Worm (Caenorhabditis elegans): ENCODE data around the gene bath-31.

bath-31 gene

ce11 chrII:3741584-3741983 lies 9.8 kb downstream of the bath-31 start, which contains the start of gene F12E12.1:
Gene F12E12.1, plus strand, starts transcription at chrII:3741884.
- TF ChIP-seq ztf-29 (GFP tag; IDR thresholded peaks at IDR 0.05) (no peak), klf-2 (GFP tag; conservative IDR thresholded peaks at IDR 0.05) (no peak), ztf-23 (GFP tag; IDR thresholded peaks at IDR 0.05) (no peak), med-1 (GFP tag; optimal IDR thresholded peaks at IDR 0.05; ENCODE audit: insufficient read depth) (no peak), ref-1 (GFP tag; conservative IDR thresholded peaks at IDR 0.05) (no peak), T22C8.4 (GFP tag; IDR thresholded peaks at IDR 0.05) (no peak), cog-1 (tag; optimal IDR thresholded peaks at IDR 0.05) (no peak), flt-1 (GFP tag; IDR thresholded peaks at IDR 0.05) (no peak), tab-1 (GFP tag; IDR thresholded peaks at IDR 0.05) (no peak)

- TF ChIP-seq T22C8.4 (GFP tag; IDR thresholded peaks at IDR 0.05), result no peak
- no peak for TF ChIP-seq cog-1 (tag; optimal IDR thresholded peaks at IDR 0.05)
- no peak for TF ChIP-seq ztf-23 (GFP tag; IDR thresholded peaks at IDR 0.05)
- TF ChIP-seq med-1 (GFP tag; optimal IDR thresholded peaks at IDR 0.05; ENCODE audit: insufficient read depth), result no peak
- no peak for TF ChIP-seq tab-1 (GFP tag; IDR thresholded peaks at IDR 0.05)
- no peak for TF ChIP-seq ref-1 (GFP tag; conservative IDR thresholded peaks at IDR 0.05)
- no peak for TF ChIP-seq flt-1 (GFP tag; IDR thresholded peaks at IDR 0.05)
- TF ChIP-seq klf-2 (GFP tag; conservative IDR thresholded peaks at IDR 0.05), result no peak
- TF ChIP-seq ztf-29 (GFP tag; IDR thresholded peaks at IDR 0.05), result no peak
These were observed 12.0 kb downstream of the bath-31 start, which contains the start of gene nta-1 for ce11 chrII:3743684-3744200. Gene nta-1, minus strand, starts transcription at chrII:3743814.

ce11 chrII:3747405-3747804 lies 15.6 kb downstream of the bath-31 start, which contains the start of gene fbxb-92:
Gene fbxb-92, minus strand, starts transcription at chrII:3747505.
- TF ChIP-seq cog-1 (tag; optimal IDR thresholded peaks at IDR 0.05) (no peak), ref-1 (GFP tag; conservative IDR thresholded peaks at IDR 0.05) (no peak), med-1 (GFP tag; optimal IDR thresholded peaks at IDR 0.05; ENCODE audit: insufficient read depth) (no peak), tab-1 (GFP tag; IDR thresholded peaks at IDR 0.05) (no peak), klf-2 (GFP tag; conservative IDR thresholded peaks at IDR 0.05) (no peak), ztf-23 (GFP tag; IDR thresholded peaks at IDR 0.05) (no peak), ztf-29 (GFP tag; IDR thresholded peaks at IDR 0.05) (no peak), T22C8.4 (GFP tag; IDR thresholded peaks at IDR 0.05) (no peak), flt-1 (GFP tag; IDR thresholded peaks at IDR 0.05) (no peak)

- TF ChIP-seq cog-1 (tag; optimal IDR thresholded peaks at IDR 0.05) (no peak), T22C8.4 (GFP tag; IDR thresholded peaks at IDR 0.05) (no peak), tab-1 (GFP tag; IDR thresholded peaks at IDR 0.05) (no peak), ref-1 (GFP tag; conservative IDR thresholded peaks at IDR 0.05) (no peak), med-1 (GFP tag; optimal IDR thresholded peaks at IDR 0.05; ENCODE audit: insufficient read depth) (no peak), klf-2 (GFP tag; conservative IDR thresholded peaks at IDR 0.05) (no peak), flt-1 (GFP tag; IDR thresholded peaks at IDR 0.05) (no peak), ztf-29 (GFP tag; IDR thresholded peaks at IDR 0.05) (no peak), ztf-23 (GFP tag; IDR thresholded peaks at IDR 0.05) (no peak)
These were observed 16.9 kb downstream of the bath-31 start, which contains the start of gene fbxb-90 for ce11 chrII:3748719-3749118. Gene fbxb-90, minus strand, starts transcription at chrII:3748819.

ce11 chrII:3750685-3751084 lies 18.9 kb downstream of the bath-31 start, which contains the start of gene fbxb-91:
Gene fbxb-91, minus strand, starts transcription at chrII:3750785.
- TF ChIP-seq ztf-23 (GFP tag; IDR thresholded peaks at IDR 0.05), result no peak
- TF ChIP-seq flt-1 (GFP tag; IDR thresholded peaks at IDR 0.05), result no peak
- no peak for TF ChIP-seq ztf-29 (GFP tag; IDR thresholded peaks at IDR 0.05)
- TF ChIP-seq klf-2 (GFP tag; conservative IDR thresholded peaks at IDR 0.05), result no peak
- no peak for TF ChIP-seq med-1 (GFP tag; optimal IDR thresholded peaks at IDR 0.05; ENCODE audit: insufficient read depth)
- TF ChIP-seq ref-1 (GFP tag; conservative IDR thresholded peaks at IDR 0.05), result no peak
- no peak for TF ChIP-seq cog-1 (tag; optimal IDR thresholded peaks at IDR 0.05)
- no peak for TF ChIP-seq T22C8.4 (GFP tag; IDR thresholded peaks at IDR 0.05)
- no peak for TF ChIP-seq tab-1 (GFP tag; IDR thresholded peaks at IDR 0.05)

ce11 chrII:3752184-3752583 lies 20.4 kb downstream of the bath-31 start, which contains the start of gene sdz-11:
Gene sdz-11, minus strand, starts transcription at chrII:3752284.
- TF ChIP-seq T22C8.4 (GFP tag; IDR thresholded peaks at IDR 0.05), result no peak
- TF ChIP-seq tab-1 (GFP tag; IDR thresholded peaks at IDR 0.05), result no peak
- no peak for TF ChIP-seq cog-1 (tag; optimal IDR thresholded peaks at IDR 0.05)
- TF ChIP-seq ref-1 (GFP tag; conservative IDR thresholded peaks at IDR 0.05), result no peak
- no peak for TF ChIP-seq ztf-23 (GFP tag; IDR thresholded peaks at IDR 0.05)
- TF ChIP-seq med-1 (GFP tag; optimal IDR thresholded peaks at IDR 0.05; ENCODE audit: insufficient read depth), result no peak
- TF ChIP-seq flt-1 (GFP tag; IDR thresholded peaks at IDR 0.05), result no peak
- TF ChIP-seq klf-2 (GFP tag; conservative IDR thresholded peaks at IDR 0.05), result no peak
- no peak for TF ChIP-seq ztf-29 (GFP tag; IDR thresholded peaks at IDR 0.05)

ce11 chrII:3753598-3753997 lies 21.8 kb downstream of the bath-31 start, which contains the start of gene rcd-1:
Gene rcd-1, plus strand, starts transcription at chrII:3753898.
- TF ChIP-seq klf-2 (GFP tag; conservative IDR thresholded peaks at IDR 0.05), result no peak
- TF ChIP-seq cog-1 (tag; optimal IDR thresholded peaks at IDR 0.05), result no peak
- TF ChIP-seq ref-1 (GFP tag; conservative IDR thresholded peaks at IDR 0.05), result no peak
- no peak for TF ChIP-seq flt-1 (GFP tag; IDR thresholded peaks at IDR 0.05)
- TF ChIP-seq med-1 (GFP tag; optimal IDR thresholded peaks at IDR 0.05; ENCODE audit: insufficient read depth), result no peak
- TF ChIP-seq ztf-29 (GFP tag; IDR thresholded peaks at IDR 0.05), result no peak
- no peak for TF ChIP-seq T22C8.4 (GFP tag; IDR thresholded peaks at IDR 0.05)
- TF ChIP-seq ztf-23 (GFP tag; IDR thresholded peaks at IDR 0.05), result no peak
- no peak for TF ChIP-seq tab-1 (GFP tag; IDR thresholded peaks at IDR 0.05)

- TF ChIP-seq med-1 (GFP tag; optimal IDR thresholded peaks at IDR 0.05; ENCODE audit: insufficient read depth) (no peak), ztf-23 (GFP tag; IDR thresholded peaks at IDR 0.05) (no peak), ref-1 (GFP tag; conservative IDR thresholded peaks at IDR 0.05) (no peak), ztf-29 (GFP tag; IDR thresholded peaks at IDR 0.05) (no peak), tab-1 (GFP tag; IDR thresholded peaks at IDR 0.05) (no peak), T22C8.4 (GFP tag; IDR thresholded peaks at IDR 0.05) (no peak), flt-1 (GFP tag; IDR thresholded peaks at IDR 0.05) (no peak), klf-2 (GFP tag; conservative IDR thresholded peaks at IDR 0.05) (no peak), cog-1 (tag; optimal IDR thresholded peaks at IDR 0.05) (no peak)
These were observed 25.7 kb downstream of the bath-31 start, which contains the start of gene srx-111 for ce11 chrII:3757499-3757898. Gene srx-111, plus strand, starts transcription at chrII:3757799.

- no peak for TF ChIP-seq med-1 (GFP tag; optimal IDR thresholded peaks at IDR 0.05; ENCODE audit: insufficient read depth)
- no peak for TF ChIP-seq T22C8.4 (GFP tag; IDR thresholded peaks at IDR 0.05)
- no peak for TF ChIP-seq klf-2 (GFP tag; conservative IDR thresholded peaks at IDR 0.05)
- no peak for TF ChIP-seq flt-1 (GFP tag; IDR thresholded peaks at IDR 0.05)
- TF ChIP-seq ref-1 (GFP tag; conservative IDR thresholded peaks at IDR 0.05), result no peak
- TF ChIP-seq tab-1 (GFP tag; IDR thresholded peaks at IDR 0.05), result no peak
- TF ChIP-seq ztf-29 (GFP tag; IDR thresholded peaks at IDR 0.05), result no peak
- no peak for TF ChIP-seq cog-1 (tag; optimal IDR thresholded peaks at IDR 0.05)
- TF ChIP-seq ztf-23 (GFP tag; IDR thresholded peaks at IDR 0.05), result no peak
These were observed 27.2 kb downstream of the bath-31 start, which contains the start of gene T24E12.12 for ce11 chrII:3759010-3759409. Gene T24E12.12, plus strand, starts transcription at chrII:3759290.

All from whole organism, midembryonic.